Worm (Caenorhabditis elegans) whole organism, young adult: ENCODE measurements around the gene bgnt-1.3.

ENCODE experiments used
- Y95B8A.8 ChIP-seq: fragments of 200-800 bp; sonication (Bioruptor generic); IDR thresholded peaks from 2 replicates; pipeline ENCODE4 v1.3.6; 2022; ENCODE audit warnings: missing genetic modification reagents, missing genetic modification characterization, missing compliant biosample characterization
- cebp-1 ChIP-seq, 2 experiments: fragments of 200-800 bp in 1 of 2; sonication (Bioruptor generic) in 1 of 2; sonication (generic microtip) in 1 of 2; IDR thresholded peaks in 1 of 2; optimal IDR thresholded peaks in 1 of 2; 2 replicates each; pipeline versions ENCODE4 v1.3.6 to Lab custom; 2017 to 2022; ENCODE audit warnings: missing compliant biosample characterization in 2 of 2, missing genetic modification characterization in 2 of 2, mild to moderate bottlenecking in 1 of 2, missing genetic modification reagents in 1 of 2, moderate library complexity in 1 of 2
- dpl-1 ChIP-seq: fragments of 150-350 bp; optimal IDR thresholded peaks from 2 replicates; lab custom pipeline; 2014; ENCODE audit warnings: missing biosample characterization, missing genetic modification reagents, missing genetic modification characterization
- lin-35 ChIP-seq, 3 experiments: fragments of 150-350 bp in 2 of 3; sonication (generic microtip) in 1 of 3; optimal IDR thresholded peaks; 2 replicates each; lab custom pipeline; 2014 to 2018; ENCODE audit warnings: missing biosample characterization in 3 of 3, missing genetic modification characterization in 3 of 3, missing genetic modification reagents in 3 of 3
- madf-10 ChIP-seq: sonication (generic microtip); optimal IDR thresholded peaks from 2 replicates; lab custom pipeline; 2016; ENCODE audit warnings: mild to moderate bottlenecking, missing genetic modification characterization, missing compliant biosample characterization
- sea-2 ChIP-seq: fragments of 200-800 bp; sonication (Bioruptor generic); IDR thresholded peaks from 2 replicates; pipeline ENCODE4 v1.3.6; 2022; ENCODE audit warnings: missing genetic modification characterization, missing compliant biosample characterization
- sptf-2 ChIP-seq: fragments of 200-800 bp; sonication (Bioruptor generic); optimal IDR thresholded peaks from 2 replicates; lab custom pipeline; 2018; ENCODE audit warnings: mild to moderate bottlenecking, missing genetic modification characterization, missing compliant biosample characterization
- tbx-9 ChIP-seq: sonication (generic microtip); optimal IDR thresholded peaks from 2 replicates; lab custom pipeline; 2016; ENCODE audit warnings: borderline replicate concordance, missing genetic modification characterization, inconsistent platforms, missing compliant biosample characterization
- unc-62 ChIP-seq: fragments of 150-350 bp; optimal IDR thresholded peaks from 2 replicates; lab custom pipeline; 2014; ENCODE audit warnings: missing biosample characterization, missing genetic modification reagents, missing genetic modification characterization
- zfh-2 ChIP-seq: fragments of 200-800 bp; sonication (Bioruptor generic); conservative IDR thresholded peaks from 2 replicates; pipeline ENCODE4 v1.3.6; 2022; ENCODE audit warnings: missing genetic modification reagents, missing genetic modification characterization, missing compliant biosample characterization
- ztf-3 ChIP-seq: fragments of 200-800 bp; sonication (Bioruptor generic); optimal IDR thresholded peaks from 2 replicates; lab custom pipeline; 2018; ENCODE audit warnings: mild to moderate bottlenecking, missing genetic modification characterization, missing compliant biosample characterization

ce11 chrV:16277918-16278317 is 21.6 kb upstream of the bgnt-1.3 start, which contains the start of gene cyp-37B1:
- no peak for TF ChIP-seq zfh-2 (GFP tag; lab: Robert Waterston, UW)
- no peak for TF ChIP-seq sea-2 (GFP tag; lab: Robert Waterston, UW)
- TF ChIP-seq sptf-2 = no peak
- no peak for TF ChIP-seq lin-35 (GFP tag; optimal IDR thresholded peaks at IDR 0.05; lab: Kevin White, UChicago)
- TF ChIP-seq Y95B8A.8 = no peak
- TF ChIP-seq tbx-9 = no peak
- no peak for TF ChIP-seq cebp-1 (GFP tag; IDR thresholded peaks at IDR 0.05; lab: Robert Waterston, UW)
- no peak for TF ChIP-seq cebp-1 (tag; optimal IDR thresholded peaks at IDR 0.05; lab: Kevin White, UChicago)
- no peak for TF ChIP-seq ztf-3
- peak; percentile 23 for TF ChIP-seq unc-62
- TF ChIP-seq madf-10 = no peak
- no peak for TF ChIP-seq dpl-1 (GFP tag; lab: Kevin White, UChicago)
